Worm (Caenorhabditis elegans) whole organism, L4/young adult: ENCODE data around the gene C34F6.10.

ENCODE experiments used
- W03F9.2 ChIP-seq: fragments of 150-350 bp; optimal IDR thresholded peaks from 2 replicates; lab custom pipeline; 2014; ENCODE audit warnings: missing biosample characterization, missing genetic modification characterization
- dao-5 ChIP-seq: sonication (generic microtip); optimal IDR thresholded peaks from 2 replicates; lab custom pipeline; 2016; ENCODE audit warnings: missing genotype, missing genetic modification characterization, moderate library complexity, missing compliant biosample characterization
- him-1 ChIP-seq: sonication (generic microtip); optimal IDR thresholded peaks from 2 replicates; lab custom pipeline; 2016; ENCODE audit warnings: missing genotype, missing genetic modification reagents, missing genetic modification characterization, missing compliant biosample characterization

- TF ChIP-seq W03F9.2 (tag; lab: Kevin White, UChicago): no peak
- TF ChIP-seq him-1: no peak
- no peak for TF ChIP-seq dao-5 (tag; lab: Kevin White, UChicago)
Measured at ce11 chrX:11240585-11241115, at the start of gene C34F6.10.
